Worm (Caenorhabditis elegans): Measurements from ENCODE around the gene ZK418.11.
A peak's percentile ranks its signal among the peaks of the same experiment; 100 is the strongest.

ZK418.11 gene

DNA sequence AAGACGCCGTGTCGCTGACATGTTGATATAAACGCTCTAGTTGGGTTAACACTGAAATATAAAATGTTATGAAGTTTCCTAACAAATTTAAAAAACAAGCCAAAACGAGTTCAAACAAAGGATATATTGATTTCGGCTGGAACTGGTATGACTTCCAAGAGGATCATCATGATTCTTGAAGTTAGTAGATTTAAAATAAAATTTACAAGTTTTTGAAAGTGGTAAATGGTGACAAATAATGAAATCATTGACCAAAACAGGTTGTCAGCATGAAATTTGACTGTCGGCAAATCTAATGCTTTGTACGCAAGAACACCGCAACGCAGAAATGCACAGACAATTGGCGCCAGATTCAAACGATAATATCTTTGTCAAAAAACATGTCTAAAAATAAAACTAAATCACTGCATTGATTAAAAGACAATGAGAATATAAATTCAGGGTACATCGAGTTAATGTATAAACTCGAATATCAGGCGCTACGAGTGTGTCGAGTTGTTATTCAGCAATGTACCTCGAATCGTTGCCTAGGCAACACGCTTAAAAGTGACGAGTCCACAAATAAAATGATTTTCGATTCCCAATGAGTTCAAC lies 31.5 kb upstream of the ZK418.11 start, which contains the start of the genes ubc-18 and R01H2.8:
ubc-18 (minus strand) TSS at position 51 of the 594 bp plus-strand sequence.
R01H2.8 (plus strand) TSS at position 544 of the 594 bp plus-strand sequence.
- TF ChIP-seq ZK185.1 (tag; optimal IDR thresholded peaks at IDR 0.05; ENCODE audit: poor library complexity, severe bottlenecking), result no peak
- peak; percentile 47; the same call in 1 of the 2 replicates for TF ChIP-seq rcor-1 (GFP tag; IDR thresholded peaks at IDR 0.05)
- peak; percentile 11 for TF ChIP-seq attf-5 (GFP tag; optimal IDR thresholded peaks at IDR 0.05)
- no peak for TF ChIP-seq C17E4.6 (GFP tag; IDR thresholded peaks at IDR 0.05)
- TF ChIP-seq lin-35 (GFP tag; optimal IDR thresholded peaks at IDR 0.05), result peak in 1 of 3 experiments; percentile 63
- no peak for TF ChIP-seq hsf-1 (GFP tag; IDR thresholded peaks at IDR 0.05)
- TF ChIP-seq madf-6 (GFP tag; IDR thresholded peaks at IDR 0.05), result peak; percentile 56
- no peak for TF ChIP-seq ceh-27 (GFP tag; optimal IDR thresholded peaks at IDR 0.05)
- TF ChIP-seq mcd-1 (GFP tag; IDR thresholded peaks at IDR 0.05), result peak; percentile 39; the same call in 1 of the 2 replicates
- TF ChIP-seq F22D6.2 (tag; optimal IDR thresholded peaks at IDR 0.05), result no peak
- TF ChIP-seq sdz-38 (tag; optimal IDR thresholded peaks at IDR 0.05), result no peak
- no peak for TF ChIP-seq nhr-80 (tag; optimal IDR thresholded peaks at IDR 0.05)
- peak; percentile 30; the same call in 1 of the 2 replicates for TF ChIP-seq F33H1.4 (GFP tag; IDR thresholded peaks at IDR 0.05)
- TF ChIP-seq efl-1 (GFP tag; optimal IDR thresholded peaks at IDR 0.05), result peak; percentile 78
- TF ChIP-seq athp-1 (tag; optimal IDR thresholded peaks at IDR 0.05), result no peak
- no peak for TF ChIP-seq nfyb-1 (GFP tag; IDR thresholded peaks at IDR 0.05)
- peak; percentile 71 for TF ChIP-seq dpl-1 (GFP tag; optimal IDR thresholded peaks at IDR 0.05)
- peak; percentile 18 for TF ChIP-seq lsl-1 (GFP tag; optimal IDR thresholded peaks at IDR 0.05)
- TF ChIP-seq lin-54 (GFP tag; optimal IDR thresholded peaks at IDR 0.05), result peak; percentile 82
- no peak for TF ChIP-seq D2030.7 (GFP tag; IDR thresholded peaks at IDR 0.05)
- TF ChIP-seq C06A6.2 (GFP tag; conservative IDR thresholded peaks at IDR 0.05), result no peak
- TF ChIP-seq ceh-91 (GFP tag; IDR thresholded peaks at IDR 0.05), result peak; percentile 48; the same call in 1 of the 2 replicates
- no peak for TF ChIP-seq madf-10 (tag; optimal IDR thresholded peaks at IDR 0.05)
- no peak for TF ChIP-seq chd-7 (tag; optimal IDR thresholded peaks at IDR 0.05)
- TF ChIP-seq dpff-1 (tag; optimal IDR thresholded peaks at IDR 0.05), result no peak

DNA sequence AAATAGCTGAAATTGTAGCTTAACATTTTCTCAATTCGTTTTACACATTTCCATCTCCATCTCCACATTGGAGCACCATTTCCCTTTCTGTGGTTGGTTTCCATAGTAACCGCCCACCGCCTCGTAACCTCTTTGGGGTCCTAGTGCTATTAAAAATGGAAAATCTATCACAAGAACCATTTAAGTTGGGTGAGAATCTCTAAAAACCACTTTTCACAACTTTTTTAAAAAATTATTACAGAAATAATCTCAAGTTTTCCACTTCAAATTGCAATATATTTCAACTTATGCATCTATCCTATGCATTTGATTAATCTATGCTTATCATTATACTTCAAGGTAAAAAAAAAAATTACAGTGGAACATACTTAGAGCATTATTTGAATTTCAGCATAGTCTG lies 30.1 kb upstream of the ZK418.11 start, which contains the start of gene tmem-17:
tmem-17 (plus strand) TSS at position 301 of the 400 bp plus-strand sequence.
- TF ChIP-seq nhr-120 (GFP tag; IDR thresholded peaks at IDR 0.05), result no peak

DNA sequence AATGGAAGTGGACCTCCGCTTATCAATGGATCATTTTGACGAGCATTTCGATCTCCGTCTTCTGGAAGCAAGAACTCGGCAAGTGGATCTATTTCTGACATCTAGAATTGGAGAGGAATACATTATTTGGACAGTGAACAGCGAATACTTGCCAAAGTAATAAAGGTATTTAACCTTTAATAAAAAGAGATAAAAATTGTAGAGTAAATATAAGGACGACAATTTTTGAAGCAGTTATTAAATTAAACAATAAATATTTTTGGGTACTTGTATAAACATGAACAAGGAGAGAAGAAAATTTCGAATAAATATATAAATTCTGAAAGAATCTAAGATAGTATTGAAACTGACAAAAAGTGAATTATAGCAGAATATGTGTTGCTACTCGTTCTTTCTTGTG lies 27.6 kb upstream of the ZK418.11 start, which contains the start of gene lin-37:
lin-37 (minus strand) TSS at position 101 of the 400 bp plus-strand sequence.
- TF ChIP-seq T07F8.4 (tag; optimal IDR thresholded peaks at IDR 0.05), result no peak
- TF ChIP-seq die-1 (tag; optimal IDR thresholded peaks at IDR 0.05), result no peak
- TF ChIP-seq tlf-1 (GFP tag; optimal IDR thresholded peaks at IDR 0.05), result no peak
- no peak for TF ChIP-seq bed-2 (GFP tag; IDR thresholded peaks at IDR 0.05)
- TF ChIP-seq attf-5 (GFP tag; optimal IDR thresholded peaks at IDR 0.05), result no peak
- no peak for TF ChIP-seq unc-130 (GFP tag; optimal IDR thresholded peaks at IDR 0.05)
- TF ChIP-seq F55B11.4 (tag; optimal IDR thresholded peaks at IDR 0.05; ENCODE audit: borderline replicate concordance, insufficient read depth), result no peak
- TF ChIP-seq ceh-58 (GFP tag; IDR thresholded peaks at IDR 0.05), result no peak
- no peak for TF ChIP-seq zfh-2 (GFP tag; conservative IDR thresholded peaks at IDR 0.05)
- TF ChIP-seq C06A6.2 (GFP tag; conservative IDR thresholded peaks at IDR 0.05), result no peak
- TF ChIP-seq lin-40 (tag; optimal IDR thresholded peaks at IDR 0.05), result no peak
- TF ChIP-seq ztf-18 (tag; optimal IDR thresholded peaks at IDR 0.05), result no peak
- TF ChIP-seq ceh-40 (GFP tag; IDR thresholded peaks at IDR 0.05), result no peak
- no peak for TF ChIP-seq ztf-3 (GFP tag; optimal IDR thresholded peaks at IDR 0.05)
- no peak for TF ChIP-seq ceh-79 (tag; optimal IDR thresholded peaks at IDR 0.05)
